Fruit fly (Drosophila melanogaster) whole organism, embryonic: ENCODE measurements around the gene CG16734.

Source experiments
- Atf6 ChIP-seq: fragments of 200-800 bp; sonication (Bioruptor generic); IDR thresholded peaks from 2 replicates; pipeline ENCODE4 v1.3.6; 2022; ENCODE audit warnings: missing biosample characterization, missing genetic modification characterization
- CG10979 ChIP-seq: fragments of 200-800 bp; sonication (Bioruptor generic); optimal IDR thresholded peaks from 2 replicates; lab custom pipeline; 2018; ENCODE audit warnings: missing biosample characterization, mild to moderate bottlenecking, missing genetic modification characterization, moderate library complexity
- CG12299 ChIP-seq: fragments of 200-800 bp; sonication (Bioruptor generic); optimal IDR thresholded peaks from 2 replicates; lab custom pipeline; 2018; ENCODE audit warnings: missing biosample characterization, mild to moderate bottlenecking, missing genetic modification characterization
- CG15011 ChIP-seq: fragments of 200-800 bp; sonication (Bioruptor generic); optimal IDR thresholded peaks from 3 replicates; lab custom pipeline; 2018; ENCODE audit warnings: missing biosample characterization, mild to moderate bottlenecking, missing genetic modification characterization
- CG15479 ChIP-seq: fragments of 200-800 bp; sonication (Bioruptor generic); optimal IDR thresholded peaks from 3 replicates; lab custom pipeline; 2019; ENCODE audit warnings: missing biosample characterization, mild to moderate bottlenecking, missing genetic modification characterization, moderate library complexity
- CG15601 ChIP-seq: fragments of 200-800 bp; sonication (Bioruptor generic); optimal IDR thresholded peaks from 3 replicates; lab custom pipeline; 2019; ENCODE audit warnings: missing biosample characterization, mild to moderate bottlenecking, missing genetic modification characterization, moderate library complexity
- CG18262 ChIP-seq: fragments of 200-800 bp; optimal IDR thresholded peaks from 3 replicates; lab custom pipeline; 2019; ENCODE audit warnings: missing biosample characterization, mild to moderate bottlenecking, missing genetic modification characterization, moderate library complexity
- CG2875 ChIP-seq: fragments of 200-800 bp; sonication (Bioruptor generic); optimal IDR thresholded peaks from 2 replicates; lab custom pipeline; 2017; ENCODE audit warnings: missing biosample characterization, mild to moderate bottlenecking, missing genetic modification characterization, missing genetic modification reagents
- CG30020 ChIP-seq: fragments of 200-800 bp; optimal IDR thresholded peaks from 2 replicates; lab custom pipeline; 2019; ENCODE audit warnings: missing biosample characterization, mild to moderate bottlenecking, missing genetic modification characterization, moderate library complexity
- CG31365 ChIP-seq: fragments of 200-800 bp; sonication (Bioruptor generic); optimal IDR thresholded peaks from 2 replicates; lab custom pipeline; 2018; ENCODE audit warnings: missing biosample characterization, mild to moderate bottlenecking, missing genetic modification characterization
- CG31441 ChIP-seq: fragments of 200-800 bp; sonication (Bioruptor generic); IDR thresholded peaks from 2 replicates; pipeline ENCODE4 v1.3.6; 2022; ENCODE audit warnings: missing biosample characterization, missing genetic modification characterization
- CG33213 ChIP-seq: fragments of 200-800 bp; sonication (Bioruptor generic); optimal IDR thresholded peaks from 3 replicates; lab custom pipeline; 2016; ENCODE audit warnings: missing biosample characterization, missing genetic modification characterization
- CG3847 ChIP-seq: fragments of 200-800 bp; sonication (Bioruptor generic); IDR thresholded peaks from 2 replicates; pipeline ENCODE4 v1.3.6; 2022; ENCODE audit warnings: missing biosample characterization, missing genetic modification characterization
- CG4328 ChIP-seq: fragments of 200-800 bp; sonication (Bioruptor generic); optimal IDR thresholded peaks from 3 replicates; lab custom pipeline; 2017; ENCODE audit warnings: missing biosample characterization, missing genetic modification reagents, missing genetic modification characterization
- CG4617 ChIP-seq: fragments of 200-800 bp; sonication (Bioruptor generic); optimal IDR thresholded peaks from 3 replicates; lab custom pipeline; 2016; ENCODE audit warnings: missing biosample characterization, missing genetic modification characterization, borderline replicate concordance
- CG4707 ChIP-seq: fragments of 200-800 bp; sonication (Bioruptor generic); optimal IDR thresholded peaks from 2 replicates; lab custom pipeline; 2018; ENCODE audit warnings: missing biosample characterization, mild to moderate bottlenecking, missing genetic modification characterization, moderate library complexity
- CG4730 ChIP-seq: fragments of 200-800 bp; sonication (Bioruptor generic); IDR thresholded peaks from 2 replicates; pipeline ENCODE4 v1.3.6; 2022; ENCODE audit warnings: missing biosample characterization, missing genetic modification characterization
- CG6689 ChIP-seq: fragments of 200-800 bp; sonication (Bioruptor generic); IDR thresholded peaks from 2 replicates; pipeline ENCODE4 v1.3.6; 2022; ENCODE audit warnings: missing biosample characterization, missing genetic modification characterization
- CG7357 ChIP-seq: fragments of 200-800 bp; sonication (Bioruptor generic); IDR thresholded peaks from 3 replicates; pipeline ENCODE4 v1.3.6; 2022; ENCODE audit warnings: missing biosample characterization, missing genetic modification characterization
- CG8765 ChIP-seq: fragments of 200-800 bp; sonication (Bioruptor generic); IDR thresholded peaks from 2 replicates; pipeline ENCODE4 v1.3.6; 2022; ENCODE audit warnings: missing biosample characterization, missing genetic modification characterization
- Chrac-16 ChIP-seq: fragments of 200-800 bp; sonication (Bioruptor generic); optimal IDR thresholded peaks from 3 replicates; lab custom pipeline; 2016; ENCODE audit warnings: missing biosample characterization, missing genetic modification characterization
- Dref ChIP-seq: fragments of 200-800 bp; sonication (Bioruptor generic); IDR thresholded peaks from 2 replicates; pipeline ENCODE4 v1.3.6; 2022; ENCODE audit warnings: missing biosample characterization, missing genetic modification characterization
- Drgx ChIP-seq: fragments of 200-800 bp; sonication (Bioruptor generic); IDR thresholded peaks from 2 replicates; pipeline ENCODE4 v1.3.6; 2022; ENCODE audit warnings: missing biosample characterization, missing genetic modification characterization
- Fer1 ChIP-seq: fragments of 200-800 bp; sonication (Bioruptor generic); optimal IDR thresholded peaks from 2 replicates; lab custom pipeline; 2017; ENCODE audit warnings: missing biosample characterization, mild to moderate bottlenecking, missing genetic modification characterization
- HLH54F ChIP-seq: fragments of 200-800 bp; sonication (Bioruptor generic); optimal IDR thresholded peaks from 3 replicates; lab custom pipeline; 2016; ENCODE audit warnings: missing biosample characterization, missing genetic modification characterization
- Hmx ChIP-seq: fragments of 200-800 bp; sonication (Bioruptor generic); optimal IDR thresholded peaks from 2 replicates; lab custom pipeline; 2016; ENCODE audit warnings: missing biosample characterization, missing genetic modification characterization
- Nf-YC ChIP-seq: fragments of 200-800 bp; optimal IDR thresholded peaks from 3 replicates; lab custom pipeline; 2019; ENCODE audit warnings: missing biosample characterization, mild to moderate bottlenecking, missing genetic modification characterization, moderate library complexity
- Pdp1 ChIP-seq, 2 experiments: fragments of 200-800 bp; sonication (Bioruptor generic); optimal IDR thresholded peaks; 3 replicates each; lab custom pipeline; 2016; ENCODE audit warnings: missing biosample characterization in 2 of 2, missing genetic modification characterization in 2 of 2, mild to moderate bottlenecking in 1 of 2, moderate library complexity in 1 of 2
- Side ChIP-seq: fragments of 200-800 bp; sonication (Bioruptor generic); optimal IDR thresholded peaks from 2 replicates; lab custom pipeline; 2016; ENCODE audit warnings: missing biosample characterization, missing genetic modification characterization
- Sox100B ChIP-seq: fragments of 200-800 bp; sonication (Bioruptor generic); optimal IDR thresholded peaks from 3 replicates; lab custom pipeline; 2018; ENCODE audit warnings: missing biosample characterization, mild to moderate bottlenecking, missing genetic modification characterization
- Sry-β ChIP-seq: fragments of 200-800 bp; sonication (Bioruptor generic); optimal IDR thresholded peaks from 2 replicates; lab custom pipeline; 2018; ENCODE audit warnings: missing biosample characterization, mild to moderate bottlenecking, missing genetic modification characterization, moderate library complexity
- Ssrp ChIP-seq: fragments of 200-800 bp; sonication (Bioruptor generic); optimal IDR thresholded peaks from 2 replicates; lab custom pipeline; 2018; ENCODE audit warnings: missing biosample characterization, mild to moderate bottlenecking, missing genetic modification characterization, moderate library complexity
- Stat92E ChIP-seq, 3 experiments: fragments of >200 bp in 2 of 3; fragments of 200-800 bp in 1 of 3; sonication (Bioruptor generic) in 1 of 3; optimal IDR thresholded peaks; 2 replicates each; lab custom pipeline; 2017 to 2019; ENCODE audit warnings: missing biosample characterization in 3 of 3, missing genetic modification characterization in 3 of 3, mild to moderate bottlenecking in 1 of 3, moderate library complexity in 1 of 3
- Taf1 ChIP-seq: fragments of 200-800 bp; sonication (Bioruptor generic); IDR thresholded peaks from 2 replicates; pipeline ENCODE4 v1.3.6; 2022; ENCODE audit warnings: missing biosample characterization, missing genetic modification characterization
- cad ChIP-seq: fragments of >200 bp; optimal IDR thresholded peaks from 2 replicates; lab custom pipeline; 2017; ENCODE audit warnings: missing biosample characterization, missing genetic modification characterization
- chif ChIP-seq, 2 experiments: fragments of 200-800 bp; sonication (Bioruptor generic); optimal IDR thresholded peaks; 3 replicates each; lab custom pipeline; 2016; ENCODE audit warnings: missing biosample characterization in 2 of 2, missing genetic modification characterization in 2 of 2
- crc ChIP-seq: fragments of 200-800 bp; sonication (Bioruptor generic); optimal IDR thresholded peaks from 2 replicates; lab custom pipeline; 2016; ENCODE audit warnings: missing biosample characterization, missing genetic modification characterization
- emc ChIP-seq: fragments of 200-800 bp; sonication (Bioruptor generic); optimal IDR thresholded peaks from 2 replicates; lab custom pipeline; 2016; ENCODE audit warnings: missing biosample characterization, missing genetic modification characterization
- gce ChIP-seq: fragments of 200-800 bp; sonication (Bioruptor generic); IDR thresholded peaks from 3 replicates; pipeline ENCODE4 v1.3.6; 2022; ENCODE audit warnings: missing biosample characterization, missing genetic modification characterization
- jigr1 ChIP-seq: fragments of 200-800 bp; sonication (Bioruptor generic); IDR thresholded peaks from 3 replicates; pipeline ENCODE4 v1.3.6; 2022; ENCODE audit warnings: missing biosample characterization, missing genetic modification characterization
- luna ChIP-seq: fragments of 200-800 bp; sonication (Bioruptor generic); optimal IDR thresholded peaks from 2 replicates; lab custom pipeline; 2016; ENCODE audit warnings: missing biosample characterization, missing genetic modification characterization
- mirr ChIP-seq: fragments of 200-800 bp; sonication (Bioruptor generic); optimal IDR thresholded peaks from 3 replicates; lab custom pipeline; 2018; ENCODE audit warnings: missing biosample characterization, mild to moderate bottlenecking, missing genetic modification characterization
- nom ChIP-seq: fragments of 200-800 bp; sonication (Bioruptor generic); optimal IDR thresholded peaks from 2 replicates; lab custom pipeline; 2017; ENCODE audit warnings: missing biosample characterization, missing genetic modification characterization, mild to moderate bottlenecking, moderate library complexity, missing genetic modification reagents
- onecut ChIP-seq: fragments of 200-800 bp; sonication (Bioruptor generic); IDR thresholded peaks from 2 replicates; pipeline ENCODE4 v1.3.6; 2022; ENCODE audit warnings: missing biosample characterization, missing genetic modification characterization
- repo ChIP-seq: fragments of 200-800 bp; sonication (Bioruptor generic); optimal IDR thresholded peaks from 2 replicates; lab custom pipeline; 2016; ENCODE audit warnings: missing biosample characterization, missing genetic modification characterization
- sd ChIP-seq: fragments of 200-800 bp; sonication (Bioruptor generic); optimal IDR thresholded peaks from 3 replicates; lab custom pipeline; 2018; ENCODE audit warnings: missing biosample characterization, mild to moderate bottlenecking, missing genetic modification characterization, moderate library complexity
- sqz ChIP-seq: fragments of 200-800 bp; sonication (Bioruptor generic); optimal IDR thresholded peaks from 3 replicates; lab custom pipeline; 2018; ENCODE audit warnings: missing biosample characterization, mild to moderate bottlenecking, missing genetic modification characterization
- tgo ChIP-seq: fragments of 200-800 bp; sonication (Bioruptor generic); IDR thresholded peaks from 3 replicates; pipeline ENCODE4 v1.3.6; 2022; ENCODE audit warnings: missing biosample characterization, missing genetic modification characterization
- trh ChIP-seq: fragments of 200-800 bp; sonication (Bioruptor generic); optimal IDR thresholded peaks from 2 replicates; lab custom pipeline; 2016; ENCODE audit warnings: missing biosample characterization, missing genetic modification characterization
- zf30C ChIP-seq: fragments of 200-800 bp; sonication (Bioruptor generic); optimal IDR thresholded peaks from 3 replicates; lab custom pipeline; 2018; ENCODE audit warnings: missing biosample characterization, mild to moderate bottlenecking, missing genetic modification characterization

Gene CG16734

DNA sequence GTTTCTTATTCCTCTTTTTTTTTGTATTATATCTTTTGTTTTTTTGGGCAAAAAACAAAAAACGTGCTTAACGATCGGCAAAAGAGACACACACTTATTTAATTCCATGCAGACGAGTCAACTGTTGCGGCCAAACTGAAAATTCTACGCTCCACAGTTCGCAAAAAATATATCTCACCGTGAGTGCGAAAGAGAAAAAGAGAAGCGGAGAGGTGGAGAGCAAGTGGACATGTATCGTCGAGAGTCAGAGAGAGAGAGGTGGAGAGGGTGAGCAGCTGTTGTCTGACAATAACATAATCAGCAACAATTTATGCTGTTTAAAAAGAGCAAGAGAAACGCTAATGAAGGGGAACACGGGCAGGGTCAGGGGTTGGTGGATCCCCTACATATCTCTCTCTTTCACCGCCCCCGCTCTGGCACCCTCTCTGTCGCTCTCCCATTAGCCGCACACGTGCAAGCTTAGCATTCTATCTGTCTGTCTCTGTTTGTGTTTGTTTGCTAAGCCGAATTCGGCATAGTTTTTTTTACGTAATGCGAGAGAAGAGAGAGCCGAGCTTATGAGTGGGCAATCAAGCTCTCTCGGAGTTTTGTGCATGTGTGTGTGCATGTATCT lies 28.0 kb upstream of the CG16734 start (continued):
- TF ChIP-seq crc (GFP tag; lab: Kevin White, UChicago) (no peak), CG15601 (no peak), emc (GFP tag; lab: Kevin White, UChicago) (no peak), CG7357 (GFP tag; lab: Robert Waterston, UW) (no peak), CG31365 (no peak), CG30020 (tag; lab: Kevin White, UChicago) (no peak), CG4328 (GFP tag; lab: Kevin White, UChicago) (no peak), Drgx (GFP tag; lab: Robert Waterston, UW) (peak; percentile 29; the same call in 1 of the 2 replicates), Pdp1 (GFP tag; optimal IDR thresholded peaks at IDR 0.05; lab: Kevin White, UChicago) (peak in 1 of 2 experiments; percentile 96), trh (GFP tag; lab: Kevin White, UChicago) (no peak), Sox100B (GFP tag; lab: Kevin White, UChicago) (no peak), CG10979 (tag; lab: Kevin White, UChicago) (no peak), onecut (GFP tag; lab: Robert Waterston, UW) (no peak), Fer1 (no peak), Side (peak; percentile 1), Sry-β (GFP tag; lab: Kevin White, UChicago) (no peak), chif (GFP tag; optimal IDR thresholded peaks at IDR 0.05; lab: Kevin White, UChicago) (no peak), Hmx (GFP tag; lab: Kevin White, UChicago) (no peak), mirr (GFP tag; lab: Kevin White, UChicago) (peak; percentile 76), CG15011 (no peak), CG2875 (GFP tag; lab: Kevin White, UChicago) (no peak), CG6689 (GFP tag; lab: Robert Waterston, UW) (no peak), sd (tag; lab: Kevin White, UChicago) (peak; percentile 93), tgo (GFP tag; lab: Robert Waterston, UW) (no peak), sqz (GFP tag; lab: Kevin White, UChicago) (peak; percentile 90), CG3847 (no peak)

- TF ChIP-seq Dref (GFP tag; lab: Robert Waterston, UW) = no peak
- TF ChIP-seq CG18262 (tag; lab: Kevin White, UChicago) = peak; percentile 68
- peak; percentile 12 for TF ChIP-seq HLH54F (GFP tag; lab: Kevin White, UChicago)
- peak; percentile 70 for TF ChIP-seq Chrac-16 (GFP tag; lab: Kevin White, UChicago)
- no peak for TF ChIP-seq Stat92E (GFP tag; optimal IDR thresholded peaks at IDR 0.05; lab: Kevin White, UChicago)
- no peak for TF ChIP-seq repo (GFP tag; lab: Kevin White, UChicago)
- TF ChIP-seq cad (GFP tag; lab: Kevin White, UChicago) = no peak
- no peak for TF ChIP-seq CG4707 (GFP tag; lab: Kevin White, UChicago)
- no peak; the same call in 1 of the 2 replicates for TF ChIP-seq CG8765
- peak; percentile 83 for TF ChIP-seq Atf6 (GFP tag; lab: Robert Waterston, UW)
- no peak for TF ChIP-seq CG33213 (GFP tag; lab: Kevin White, UChicago)
- TF ChIP-seq luna (GFP tag; lab: Kevin White, UChicago) = no peak
- no peak for TF ChIP-seq gce (GFP tag; lab: Robert Waterston, UW)
- TF ChIP-seq Taf1 (GFP tag; lab: Robert Waterston, UW) = peak; percentile 67
- TF ChIP-seq CG4730 (GFP tag; lab: Robert Waterston, UW) = peak; percentile 73
- TF ChIP-seq Nf-YC (tag; lab: Kevin White, UChicago) = no peak
- peak; percentile 18 for TF ChIP-seq nom (GFP tag; lab: Kevin White, UChicago)
- peak; percentile 62 for TF ChIP-seq CG15011
- TF ChIP-seq CG15479 (GFP tag; lab: Kevin White, UChicago) = no peak
- no peak for TF ChIP-seq zf30C (GFP tag; lab: Kevin White, UChicago)
- no peak for TF ChIP-seq CG4617 (GFP tag; lab: Kevin White, UChicago)
- TF ChIP-seq Ssrp (tag; lab: Kevin White, UChicago) = peak; percentile 60
- TF ChIP-seq CG30020 (tag; lab: Kevin White, UChicago) = no peak
- no peak for TF ChIP-seq CG12299 (tag; lab: Kevin White, UChicago)
- TF ChIP-seq jigr1 (GFP tag; lab: Robert Waterston, UW) = 0 out of 3 replicates have a peak, but pooled peaks have one; percentile 35
- TF ChIP-seq CG31441 (GFP tag; lab: Robert Waterston, UW) = peak; percentile 83
Observed at dm6 chr3R:9227330-9227729, 27.5 kb upstream of the CG16734 start.
